Fruit fly (Drosophila melanogaster): ENCODE data around the gene Gr77a.
A peak's percentile ranks its signal among the peaks of the same experiment; 100 is the strongest.

Gr77a gene

DNA sequence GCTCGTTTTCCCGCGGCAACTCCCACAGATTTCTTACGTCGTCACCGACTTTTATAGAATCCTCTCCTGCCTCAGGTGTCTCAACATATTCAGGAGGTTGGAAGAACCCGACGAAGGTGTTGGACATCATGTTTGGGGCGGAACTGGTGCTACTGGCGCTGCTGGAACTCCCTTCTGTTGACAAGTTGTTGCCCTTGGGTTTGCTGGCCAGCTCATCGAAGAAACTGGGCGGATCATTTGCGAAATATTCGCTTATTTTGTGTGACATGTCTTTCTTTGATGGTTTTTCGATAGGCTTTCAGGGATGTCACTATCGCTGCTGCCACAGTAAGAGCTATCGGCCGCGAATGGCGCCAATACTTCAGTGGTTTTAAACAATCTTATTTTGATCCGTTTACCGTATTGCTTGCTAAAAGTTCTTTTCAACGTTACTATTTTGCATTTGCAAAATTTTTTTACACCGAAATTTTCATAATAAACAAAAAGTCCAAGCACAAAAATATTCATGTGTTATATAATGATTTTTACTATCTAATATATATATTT lies 48.7 kb upstream of the Gr77a start, which contains the start of gene CG11396 (continued):
- TF ChIP-seq MBD-R2 (GFP tag; IDR thresholded peaks at IDR 0.05): peak; percentile 57
- no peak for TF ChIP-seq esg (GFP tag; conservative IDR thresholded peaks at IDR 0.05)
- no peak for TF ChIP-seq toy (GFP tag; IDR thresholded peaks at IDR 0.05)
- TF ChIP-seq CG31388 (GFP tag; optimal IDR thresholded peaks at IDR 0.05): no peak
- no peak for TF ChIP-seq Atf6 (GFP tag; IDR thresholded peaks at IDR 0.05)
- TF ChIP-seq cwo (GFP tag; optimal IDR thresholded peaks at IDR 0.05): no peak
- TF ChIP-seq row (GFP tag; IDR thresholded peaks at IDR 0.05): peak; percentile 45; the same call in 2 of the 3 replicates
- no peak for TF ChIP-seq ab (GFP tag; optimal IDR thresholded peaks at IDR 0.05)
- peak; percentile 4 for TF ChIP-seq CG17186 (GFP tag; optimal IDR thresholded peaks at IDR 0.05)
- TF ChIP-seq ash1 (GFP tag; optimal IDR thresholded peaks at IDR 0.05): no peak
- no peak for TF ChIP-seq CG17328 (GFP tag; IDR thresholded peaks at IDR 0.05)
- no peak for TF ChIP-seq crol (GFP tag; IDR thresholded peaks at IDR 0.05)
- peak; percentile 96 for TF ChIP-seq hbn (GFP tag; IDR thresholded peaks at IDR 0.05; ENCODE audit: partially characterized antibody)
- TF ChIP-seq Mes4 (GFP tag; optimal IDR thresholded peaks at IDR 0.05): no peak
- peak; percentile 96 for TF ChIP-seq CG6791 (GFP tag; IDR thresholded peaks at IDR 0.05; ENCODE audit: partially characterized antibody)
- TF ChIP-seq nerfin-1 (tag; optimal IDR thresholded peaks at IDR 0.05): no peak
- TF ChIP-seq Dll (GFP tag; IDR thresholded peaks at IDR 0.05; ENCODE audit: partially characterized antibody): peak; percentile 94
- TF ChIP-seq MESR4 (GFP tag; optimal IDR thresholded peaks at IDR 0.05): peak; percentile 95
- TF ChIP-seq CG11247 (GFP tag; IDR thresholded peaks at IDR 0.05): no peak
- peak; percentile 97 for TF ChIP-seq amos (GFP tag; IDR thresholded peaks at IDR 0.05; ENCODE audit: partially characterized antibody)
- TF ChIP-seq ase (GFP tag; IDR thresholded peaks at IDR 0.05): no peak
- peak; percentile 90 for TF ChIP-seq vnd (GFP tag; IDR thresholded peaks at IDR 0.05; ENCODE audit: partially characterized antibody)
- peak; percentile 40; the same call in 1 of the 2 replicates for TF ChIP-seq Adf1 (GFP tag; IDR thresholded peaks at IDR 0.05)
- no peak for TF ChIP-seq Sry-β (GFP tag; optimal IDR thresholded peaks at IDR 0.05)
- TF ChIP-seq CG6689 (GFP tag; IDR thresholded peaks at IDR 0.05): no peak
- peak; percentile 74 for TF ChIP-seq CG2129 (GFP tag; IDR thresholded peaks at IDR 0.05; ENCODE audit: partially characterized antibody)
- no peak for TF ChIP-seq Elba2 (GFP tag; optimal IDR thresholded peaks at IDR 0.05)
- peak; percentile 43 for TF ChIP-seq Sin3A (optimal IDR thresholded peaks at IDR 0.05)
- TF ChIP-seq Neu2 (GFP tag; optimal IDR thresholded peaks at IDR 0.05; ENCODE audit: borderline replicate concordance): no peak
- TF ChIP-seq Sry-δ (GFP tag; optimal IDR thresholded peaks at IDR 0.05): peak; percentile 94
- TF ChIP-seq zen2 (GFP tag; IDR thresholded peaks at IDR 0.05; ENCODE audit: partially characterized antibody): peak; percentile 94
- TF ChIP-seq Asciz (GFP tag; optimal IDR thresholded peaks at IDR 0.05): no peak
- TF ChIP-seq knrl (GFP tag; IDR thresholded peaks at IDR 0.05; ENCODE audit: partially characterized antibody): peak; percentile 93
- no peak for TF ChIP-seq CrebB (tag; optimal IDR thresholded peaks at IDR 0.05)
- TF ChIP-seq Camta (GFP tag; optimal IDR thresholded peaks at IDR 0.05): no peak
- TF ChIP-seq trem (tag; optimal IDR thresholded peaks at IDR 0.05): peak; percentile 40
- TF ChIP-seq CG9797 (GFP tag; optimal IDR thresholded peaks at IDR 0.05): peak; percentile 5
- TF ChIP-seq CG10321 (GFP tag; IDR thresholded peaks at IDR 0.05): no peak
- TF ChIP-seq Dref (GFP tag; IDR thresholded peaks at IDR 0.05): peak; percentile 80
- peak; percentile 13 for TF ChIP-seq Fer1 (GFP tag; optimal IDR thresholded peaks at IDR 0.05)
- no peak for TF ChIP-seq en (GFP tag; optimal IDR thresholded peaks at IDR 0.05)
- TF ChIP-seq Opbp (GFP tag; IDR thresholded peaks at IDR 0.05; ENCODE audit: partially characterized antibody): peak; percentile 95
- peak; percentile 90 for TF ChIP-seq BEAF-32 (GFP tag; optimal IDR thresholded peaks at IDR 0.05)
- peak; percentile 91 for TF ChIP-seq mld (GFP tag; IDR thresholded peaks at IDR 0.05; ENCODE audit: partially characterized antibody)
- no peak for TF ChIP-seq pum (GFP tag; optimal IDR thresholded peaks at IDR 0.05)
- no peak for TF ChIP-seq CG8359 (GFP tag; optimal IDR thresholded peaks at IDR 0.05; ENCODE audit: borderline replicate concordance)
- peak; percentile 88 for TF ChIP-seq sna (GFP tag; IDR thresholded peaks at IDR 0.05; ENCODE audit: partially characterized antibody)
- no peak for TF ChIP-seq CG1233 (GFP tag; optimal IDR thresholded peaks at IDR 0.05)
- TF ChIP-seq gcm (GFP tag; optimal IDR thresholded peaks at IDR 0.05): no peak
